Fruit fly (Drosophila melanogaster) whole organism, pupa: ENCODE measurements around the gene CG13991.

ENCODE experiments used
- CG17806 ChIP-seq: fragments of 200-800 bp; sonication (Bioruptor generic); optimal IDR thresholded peaks from 2 replicates; lab custom pipeline; 2018; ENCODE audit warnings: missing biosample characterization, mild to moderate bottlenecking, missing genetic modification characterization, moderate library complexity
- CG4496 ChIP-seq: fragments of 200-800 bp; sonication (Bioruptor generic); IDR thresholded peaks from 3 replicates; pipeline ENCODE4 v1.3.6; 2022; ENCODE audit warnings: missing biosample characterization, missing genetic modification characterization
- CG9948 ChIP-seq: fragments of 200-800 bp; sonication (Bioruptor generic); optimal IDR thresholded peaks from 2 replicates; lab custom pipeline; 2018; ENCODE audit warnings: missing biosample characterization, mild to moderate bottlenecking, missing genetic modification characterization, moderate library complexity
- D1 ChIP-seq: fragments of 200-800 bp; sonication (Bioruptor generic); optimal IDR thresholded peaks from 2 replicates; lab custom pipeline; 2018; ENCODE audit warnings: missing biosample characterization, mild to moderate bottlenecking, missing genetic modification characterization, moderate library complexity
- EcR ChIP-seq: fragments of 200-800 bp; sonication (Bioruptor generic); optimal IDR thresholded peaks from 3 replicates; lab custom pipeline; 2019; ENCODE audit warnings: missing biosample characterization, missing genetic modification characterization, mild to moderate bottlenecking, moderate library complexity, missing genetic modification reagents
- Ets98B ChIP-seq: fragments of 200-800 bp; sonication (Bioruptor generic); IDR thresholded peaks from 2 replicates; pipeline ENCODE4 v1.3.6; 2022; ENCODE audit warnings: missing biosample characterization, missing genetic modification characterization

DNA sequence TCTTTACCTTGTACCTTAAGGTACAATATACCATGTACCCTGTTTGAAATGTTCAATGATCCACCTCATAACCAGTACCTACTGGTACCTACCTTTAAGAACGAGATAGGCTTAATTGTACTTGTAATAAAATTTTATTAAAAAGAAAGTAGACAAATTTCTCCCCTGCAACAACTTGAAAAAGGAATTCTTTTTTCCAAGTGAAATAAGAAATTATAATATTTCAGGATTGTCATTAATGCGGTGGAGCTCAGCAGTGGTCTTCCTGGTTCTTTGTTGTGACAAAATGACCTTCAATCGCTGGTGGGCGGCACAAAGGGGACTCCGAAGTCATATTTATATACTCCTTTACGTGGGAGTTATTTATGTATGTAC lies 39.9 kb upstream of the CG13991 start:
- no peak for TF ChIP-seq EcR (GFP tag; lab: Kevin White, UChicago)
- no peak for TF ChIP-seq CG9948 (tag; lab: Kevin White, UChicago)
- TF ChIP-seq Ets98B (GFP tag; lab: Robert Waterston, UW), result no peak
- no peak for TF ChIP-seq D1 (tag; lab: Kevin White, UChicago)
- no peak for TF ChIP-seq CG4496 (GFP tag; lab: Robert Waterston, UW)
- TF ChIP-seq CG17806 (tag; lab: Kevin White, UChicago), result no peak
